Worm (Caenorhabditis elegans): ENCODE data around the gene cpg-2.

The cpg-2 gene

DNA sequence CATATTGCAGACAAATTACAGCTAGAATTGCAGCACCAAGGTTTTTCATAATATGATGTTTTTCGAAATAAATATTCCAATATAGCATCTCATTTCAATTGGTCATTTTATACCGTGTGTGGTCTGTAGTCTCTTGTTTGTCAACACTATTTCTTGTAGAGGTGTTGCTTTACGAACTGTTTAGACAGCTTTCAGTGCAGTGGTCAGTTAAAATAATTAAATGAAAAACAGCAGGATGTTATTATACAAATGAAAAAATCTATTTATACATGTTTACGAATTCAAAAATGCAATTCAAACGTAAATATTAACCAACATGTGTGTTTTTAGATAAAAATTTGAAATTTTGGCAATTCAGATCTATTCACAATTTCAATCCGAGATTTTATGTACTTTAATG lies 8.0 kb upstream of the cpg-2 start, which contains the start of gene B0280.7:
Gene B0280.7 (minus strand): TSS at position 101 of the 400 bp plus-strand sequence.
- TF ChIP-seq tab-1 (GFP tag; IDR thresholded peaks at IDR 0.05) (no peak), cog-1 (tag; optimal IDR thresholded peaks at IDR 0.05) (no peak), ref-1 (GFP tag; conservative IDR thresholded peaks at IDR 0.05) (no peak), T22C8.4 (GFP tag; IDR thresholded peaks at IDR 0.05) (no peak), klf-2 (GFP tag; conservative IDR thresholded peaks at IDR 0.05) (no peak), ztf-29 (GFP tag; IDR thresholded peaks at IDR 0.05) (no peak), ztf-23 (GFP tag; IDR thresholded peaks at IDR 0.05) (no peak)

DNA sequence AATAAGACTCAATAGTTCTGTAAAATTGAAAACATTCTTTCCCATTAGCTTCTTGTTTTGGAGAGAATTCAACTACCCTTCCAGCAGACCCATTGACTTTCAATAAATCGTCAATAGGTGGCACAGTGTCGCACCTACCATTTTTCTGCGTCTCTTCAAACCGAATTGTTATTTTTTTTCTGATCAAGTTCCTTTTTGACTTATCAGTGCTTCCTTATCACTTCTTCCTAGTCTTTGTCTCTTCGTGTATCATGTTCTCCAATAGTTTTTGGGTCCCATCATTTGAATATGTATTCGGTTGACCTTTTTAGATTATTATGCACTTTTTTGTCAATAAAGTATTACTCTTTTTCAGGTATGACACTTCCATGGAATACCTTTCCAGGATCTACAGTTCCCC lies 4.2 kb upstream of the cpg-2 start, which contains the start of gene odd-1:
Gene odd-1 (plus strand): TSS at position 349 of the 400 bp plus-strand sequence.
- TF ChIP-seq klf-2 (GFP tag; conservative IDR thresholded peaks at IDR 0.05) (no peak), ztf-23 (GFP tag; IDR thresholded peaks at IDR 0.05) (no peak), med-1 (GFP tag; optimal IDR thresholded peaks at IDR 0.05; ENCODE audit: insufficient read depth) (no peak), tab-1 (GFP tag; IDR thresholded peaks at IDR 0.05) (no peak), ref-1 (GFP tag; conservative IDR thresholded peaks at IDR 0.05) (no peak), ztf-29 (GFP tag; IDR thresholded peaks at IDR 0.05) (no peak), cog-1 (tag; optimal IDR thresholded peaks at IDR 0.05) (no peak), T22C8.4 (GFP tag; IDR thresholded peaks at IDR 0.05) (no peak), flt-1 (GFP tag; IDR thresholded peaks at IDR 0.05) (no peak)

DNA sequence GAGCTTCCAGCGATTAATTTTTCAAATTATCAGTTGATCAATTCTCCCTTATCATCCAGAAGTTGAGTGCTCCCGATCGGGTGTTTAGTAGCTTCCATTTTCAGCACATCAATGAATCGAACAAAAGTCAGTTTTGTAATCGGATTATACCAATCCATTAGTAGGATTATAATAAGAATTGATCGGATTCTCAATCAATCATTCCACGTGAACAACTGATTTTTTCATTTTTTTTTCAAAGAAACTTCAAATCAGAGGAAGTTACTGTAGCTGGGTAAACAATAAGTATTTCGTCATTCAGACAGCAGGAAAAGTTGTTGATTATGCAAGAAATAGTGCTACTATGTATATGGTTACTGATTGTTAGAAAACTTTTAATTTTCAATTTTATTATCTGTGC lies 3.1 kb upstream of the cpg-2 start:
- no peak for TF ChIP-seq klf-2 (GFP tag; conservative IDR thresholded peaks at IDR 0.05)
- TF ChIP-seq cog-1 (tag; optimal IDR thresholded peaks at IDR 0.05) = no peak
- TF ChIP-seq ref-1 (GFP tag; conservative IDR thresholded peaks at IDR 0.05) = no peak
- no peak for TF ChIP-seq tab-1 (GFP tag; IDR thresholded peaks at IDR 0.05)
- no peak for TF ChIP-seq T22C8.4 (GFP tag; IDR thresholded peaks at IDR 0.05)
- TF ChIP-seq ztf-29 (GFP tag; IDR thresholded peaks at IDR 0.05) = no peak
- no peak for TF ChIP-seq ztf-23 (GFP tag; IDR thresholded peaks at IDR 0.05)
- no peak for TF ChIP-seq med-1 (GFP tag; optimal IDR thresholded peaks at IDR 0.05; ENCODE audit: insufficient read depth)

DNA sequence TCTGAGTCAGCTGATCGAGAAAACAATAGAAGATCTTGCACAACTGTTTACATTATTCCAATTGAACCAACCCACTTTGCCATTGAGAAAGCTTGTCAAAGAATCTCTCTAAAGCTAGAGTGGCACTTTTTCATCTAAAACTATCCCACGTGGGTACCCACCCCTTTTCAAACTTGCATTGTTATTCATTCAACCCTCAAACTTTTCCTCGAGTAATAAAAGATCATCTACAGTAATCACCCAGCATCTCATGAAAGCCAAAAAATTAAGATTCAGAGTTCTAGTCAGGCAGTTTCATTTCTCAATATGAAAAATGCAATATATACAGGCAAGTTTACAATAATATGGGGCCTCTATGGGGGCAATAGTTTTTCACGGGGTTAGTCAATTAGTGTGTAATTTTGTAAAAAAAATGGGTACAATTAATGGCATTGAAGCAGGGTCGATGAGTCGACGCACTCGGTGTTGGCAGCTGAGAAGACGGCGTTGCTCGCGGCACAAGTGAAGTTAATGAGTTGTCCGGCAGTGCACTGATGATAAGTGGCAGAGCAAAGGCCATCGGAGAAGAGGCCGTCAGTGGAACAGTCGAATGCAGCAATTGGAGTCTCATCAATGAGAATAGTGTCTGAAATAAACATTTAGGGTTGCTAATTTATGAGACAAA lies 1.8 kb downstream of the cpg-2 start:
- TF ChIP-seq med-1 (GFP tag; optimal IDR thresholded peaks at IDR 0.05; ENCODE audit: insufficient read depth) (no peak), klf-2 (GFP tag; conservative IDR thresholded peaks at IDR 0.05) (no peak), flt-1 (GFP tag; IDR thresholded peaks at IDR 0.05) (no peak), cog-1 (tag; optimal IDR thresholded peaks at IDR 0.05) (no peak), ztf-29 (GFP tag; IDR thresholded peaks at IDR 0.05) (no peak), T22C8.4 (GFP tag; IDR thresholded peaks at IDR 0.05) (no peak), ztf-23 (GFP tag; IDR thresholded peaks at IDR 0.05) (no peak), tab-1 (GFP tag; IDR thresholded peaks at IDR 0.05) (no peak), ref-1 (GFP tag; conservative IDR thresholded peaks at IDR 0.05) (no peak)

DNA sequence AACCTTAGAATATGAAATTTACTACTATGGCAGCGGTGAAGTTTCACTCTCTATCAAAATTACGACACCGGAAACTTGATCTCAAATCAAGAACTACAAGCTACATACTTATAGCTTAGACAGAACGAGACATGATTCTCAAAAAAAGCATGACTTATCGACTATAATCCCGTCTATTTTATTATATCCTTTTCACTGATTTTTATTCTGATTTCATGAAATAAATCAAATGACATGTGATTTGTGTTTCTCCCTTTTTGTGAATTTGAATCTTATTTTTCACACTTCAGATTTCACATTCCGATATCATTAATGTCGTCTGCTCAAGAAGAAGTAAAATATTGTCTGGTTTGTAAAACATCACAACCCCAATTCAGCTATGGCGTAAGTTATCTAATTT lies 3.8 kb downstream of the cpg-2 start, which contains the start of gene ZK418.11:
Gene ZK418.11 (plus strand): TSS at position 289 of the 400 bp plus-strand sequence.
- TF ChIP-seq klf-2 (GFP tag; conservative IDR thresholded peaks at IDR 0.05) (no peak), flt-1 (GFP tag; IDR thresholded peaks at IDR 0.05) (no peak), cog-1 (tag; optimal IDR thresholded peaks at IDR 0.05) (no peak), ztf-29 (GFP tag; IDR thresholded peaks at IDR 0.05) (no peak), med-1 (GFP tag; optimal IDR thresholded peaks at IDR 0.05; ENCODE audit: insufficient read depth) (no peak), tab-1 (GFP tag; IDR thresholded peaks at IDR 0.05) (no peak), ztf-23 (GFP tag; IDR thresholded peaks at IDR 0.05) (no peak), ref-1 (GFP tag; conservative IDR thresholded peaks at IDR 0.05) (no peak), T22C8.4 (GFP tag; IDR thresholded peaks at IDR 0.05) (no peak)

DNA sequence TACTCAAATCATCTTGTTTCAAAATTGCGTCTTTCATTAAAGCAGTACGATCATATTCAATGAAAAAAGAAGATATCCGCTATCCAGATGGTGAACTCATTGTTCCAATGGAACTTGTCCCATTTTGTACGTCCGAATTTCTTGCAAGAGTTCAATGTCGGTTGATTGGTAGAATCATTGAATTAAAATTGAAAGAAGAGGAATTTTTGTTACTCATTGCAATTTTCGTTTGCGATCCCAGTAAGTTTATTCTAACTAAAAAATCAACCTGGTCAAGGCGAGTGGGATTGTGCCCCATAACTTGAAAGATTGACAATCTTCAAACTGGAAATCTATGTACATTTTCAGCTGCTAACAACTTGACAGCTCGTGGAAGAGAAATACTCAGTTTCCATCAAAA lies 7.3 kb downstream of the cpg-2 start:
- TF ChIP-seq ztf-23 (GFP tag; IDR thresholded peaks at IDR 0.05) = no peak
- no peak for TF ChIP-seq T22C8.4 (GFP tag; IDR thresholded peaks at IDR 0.05)
- TF ChIP-seq flt-1 (GFP tag; IDR thresholded peaks at IDR 0.05) = no peak
- TF ChIP-seq cog-1 (tag; optimal IDR thresholded peaks at IDR 0.05) = no peak
- TF ChIP-seq med-1 (GFP tag; optimal IDR thresholded peaks at IDR 0.05; ENCODE audit: insufficient read depth) = no peak
- TF ChIP-seq tab-1 (GFP tag; IDR thresholded peaks at IDR 0.05) = no peak
- no peak for TF ChIP-seq ztf-29 (GFP tag; IDR thresholded peaks at IDR 0.05)
- TF ChIP-seq ref-1 (GFP tag; conservative IDR thresholded peaks at IDR 0.05) = no peak
- no peak for TF ChIP-seq klf-2 (GFP tag; conservative IDR thresholded peaks at IDR 0.05)

DNA sequence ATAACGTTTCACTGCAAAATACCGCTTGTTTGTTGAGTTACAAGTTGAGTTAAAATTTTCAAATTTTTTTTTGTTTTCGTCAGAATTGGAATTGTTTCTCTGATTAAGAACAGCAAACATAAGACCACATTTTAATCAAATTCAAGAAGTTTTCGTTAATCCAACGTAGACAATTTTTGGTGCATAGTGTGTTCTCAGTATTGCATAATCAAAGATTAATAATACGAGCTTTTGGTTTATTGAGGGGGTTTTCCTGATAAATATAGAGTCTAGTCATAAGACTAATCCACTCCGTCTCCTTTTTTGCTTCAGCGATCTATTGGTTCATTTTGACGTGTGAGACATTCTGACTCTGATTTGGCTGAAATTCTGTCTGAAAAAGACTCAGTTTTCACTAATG lies 8.6 kb downstream of the cpg-2 start, which contains the start of gene nhr-9:
Gene nhr-9 (plus strand): TSS at position 307 of the 400 bp plus-strand sequence.
- TF ChIP-seq ztf-29 (GFP tag; IDR thresholded peaks at IDR 0.05) (no peak), T22C8.4 (GFP tag; IDR thresholded peaks at IDR 0.05) (no peak), flt-1 (GFP tag; IDR thresholded peaks at IDR 0.05) (no peak), cog-1 (tag; optimal IDR thresholded peaks at IDR 0.05) (no peak), klf-2 (GFP tag; conservative IDR thresholded peaks at IDR 0.05) (no peak), med-1 (GFP tag; optimal IDR thresholded peaks at IDR 0.05; ENCODE audit: insufficient read depth) (no peak)

DNA sequence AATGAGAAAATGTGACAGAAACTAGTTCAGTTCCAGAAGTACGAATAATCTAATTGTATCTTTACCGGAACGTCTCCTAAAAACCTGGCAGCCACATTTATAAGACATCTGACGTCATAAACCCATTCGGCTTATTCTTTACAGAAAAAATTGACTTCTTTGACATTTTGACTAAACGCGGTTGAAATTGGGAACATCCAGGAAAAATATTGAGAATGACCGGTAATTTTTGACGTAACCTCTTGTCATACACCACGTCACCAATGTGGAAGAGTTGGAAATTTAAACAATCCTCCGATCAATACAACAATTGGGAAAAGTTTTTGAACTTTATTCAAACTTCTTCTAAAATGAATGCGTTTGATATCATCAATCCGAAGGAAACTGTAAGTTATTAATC lies 12.7 kb downstream of the cpg-2 start, which contains the start of gene ZK418.2:
Gene ZK418.2 (plus strand): TSS at position 301 of the 400 bp plus-strand sequence.
- no peak for TF ChIP-seq tab-1 (GFP tag; IDR thresholded peaks at IDR 0.05)
- TF ChIP-seq ref-1 (GFP tag; conservative IDR thresholded peaks at IDR 0.05) = no peak
- no peak for TF ChIP-seq flt-1 (GFP tag; IDR thresholded peaks at IDR 0.05)
- TF ChIP-seq med-1 (GFP tag; optimal IDR thresholded peaks at IDR 0.05; ENCODE audit: insufficient read depth) = no peak
- no peak for TF ChIP-seq klf-2 (GFP tag; conservative IDR thresholded peaks at IDR 0.05)
- TF ChIP-seq ztf-23 (GFP tag; IDR thresholded peaks at IDR 0.05) = no peak
- no peak for TF ChIP-seq T22C8.4 (GFP tag; IDR thresholded peaks at IDR 0.05)
- TF ChIP-seq cog-1 (tag; optimal IDR thresholded peaks at IDR 0.05) = no peak
- TF ChIP-seq ztf-29 (GFP tag; IDR thresholded peaks at IDR 0.05) = no peak

DNA sequence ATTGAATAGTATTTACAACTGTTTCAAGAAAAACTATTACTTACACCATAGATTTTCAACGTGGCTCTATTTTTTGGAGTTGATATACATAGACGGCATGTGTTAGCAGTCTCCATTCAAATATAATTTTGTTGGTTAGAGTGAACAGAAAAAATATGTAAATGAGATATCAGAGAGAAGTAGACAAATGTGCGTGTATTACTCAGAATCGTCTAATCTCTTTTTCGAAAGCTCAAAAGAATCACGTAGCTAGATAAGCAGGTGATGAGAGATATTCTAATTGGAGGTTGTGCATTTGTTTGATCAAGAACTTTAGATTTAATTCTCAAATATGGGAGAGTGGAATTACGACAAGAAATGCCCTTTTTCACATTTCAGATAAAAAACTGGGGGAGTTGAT lies 13.2 kb downstream of the cpg-2 start, which contains the start of gene ZK418.10:
Gene ZK418.10 (minus strand): TSS at position 148 of the 400 bp plus-strand sequence.
- TF ChIP-seq klf-2 (GFP tag; conservative IDR thresholded peaks at IDR 0.05) = no peak

Measured in whole organism, midembryonic.